Worm (Caenorhabditis elegans): ENCODE data around the gene C06C6.7.

Gene C06C6.7

DNA sequence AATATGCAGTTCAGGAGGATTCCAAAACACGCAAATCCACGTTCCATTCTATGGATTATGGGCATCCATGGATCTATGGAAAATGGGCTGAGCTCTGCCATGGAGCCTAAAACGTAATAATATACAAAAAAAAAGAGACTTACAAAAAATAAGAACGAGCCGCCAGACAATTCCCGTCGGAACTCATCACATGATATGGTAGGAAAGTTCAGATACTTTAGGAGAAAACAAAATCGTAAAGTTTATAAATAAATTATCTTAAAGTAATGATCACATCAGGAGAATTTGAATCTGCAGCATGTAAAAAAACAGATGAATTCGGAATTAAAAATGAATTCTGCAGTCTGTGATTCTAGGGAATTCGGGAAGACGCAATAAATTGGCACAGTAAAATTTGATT, 23.7 kb downstream of the C06C6.7 start, which contains the start of gene str-232:
str-232 (minus strand) TSS at position 101 of the 400 bp plus-strand sequence.
- TF ChIP-seq mab-5 (tag; optimal IDR thresholded peaks at IDR 0.05), result no peak
- TF ChIP-seq ham-2 (GFP tag; optimal IDR thresholded peaks at IDR 0.05), result no peak
- TF ChIP-seq ceh-83 (GFP tag; optimal IDR thresholded peaks at IDR 0.05), result no peak
- no peak for TF ChIP-seq bed-3 (GFP tag; optimal IDR thresholded peaks at IDR 0.05)
- TF ChIP-seq zip-8 (tag; optimal IDR thresholded peaks at IDR 0.05), result no peak
- TF ChIP-seq cnd-1 (tag; optimal IDR thresholded peaks at IDR 0.05), result no peak
- no peak for TF ChIP-seq lin-32 (GFP tag; optimal IDR thresholded peaks at IDR 0.05)
- no peak for TF ChIP-seq pha-4 (tag; optimal IDR thresholded peaks at IDR 0.05)
- no peak for TF ChIP-seq unc-62 (GFP tag; optimal IDR thresholded peaks at IDR 0.05)
- no peak for TF ChIP-seq elt-1 (tag; optimal IDR thresholded peaks at IDR 0.05; ENCODE audit: borderline replicate concordance, insufficient read depth)
- no peak for TF ChIP-seq ztf-11 (tag; optimal IDR thresholded peaks at IDR 0.05)
- TF ChIP-seq mep-1 (tag; optimal IDR thresholded peaks at IDR 0.05), result no peak
- TF ChIP-seq hlh-1 (tag; optimal IDR thresholded peaks at IDR 0.05), result no peak

DNA sequence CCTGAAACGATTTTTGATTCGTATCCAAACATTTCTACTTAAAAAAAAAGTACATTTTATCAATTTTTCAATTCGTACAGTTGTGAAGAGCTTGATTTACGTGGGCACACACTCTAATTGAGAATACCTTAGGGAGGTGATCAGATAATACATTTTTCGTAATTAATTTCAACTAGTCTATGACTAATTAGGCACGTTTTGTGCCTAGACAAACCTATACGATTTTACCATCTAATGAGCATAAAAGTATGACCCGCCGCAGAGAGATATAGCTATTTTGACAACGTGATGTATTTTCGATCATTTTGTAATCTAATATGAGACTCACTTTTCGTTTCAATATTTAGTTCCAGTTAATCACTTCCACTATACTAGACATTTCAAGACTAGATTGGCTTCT, 25.0 kb downstream of the C06C6.7 start:
- TF ChIP-seq nhr-12 (tag; optimal IDR thresholded peaks at IDR 0.05), result no peak
- TF ChIP-seq ztf-11 (tag; optimal IDR thresholded peaks at IDR 0.05), result no peak

DNA sequence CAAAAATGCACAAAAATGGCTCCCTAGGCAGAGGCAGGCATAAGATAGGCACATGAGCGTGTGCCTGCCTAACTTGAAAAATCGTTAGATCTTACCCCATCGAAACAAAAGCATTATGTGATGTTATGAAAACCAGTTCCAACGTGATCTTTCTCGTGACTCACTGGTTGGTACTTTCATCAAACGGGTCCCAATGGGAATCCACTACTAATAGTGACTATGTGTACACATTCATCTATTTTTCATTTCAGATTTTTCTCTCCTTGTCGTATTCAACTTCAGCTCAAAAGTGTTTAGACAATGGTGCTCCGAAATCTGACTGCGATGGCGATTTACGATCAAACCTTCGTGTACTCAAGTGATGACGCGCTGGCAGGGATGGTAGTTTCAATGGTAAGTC, 25.7 kb downstream of the C06C6.7 start, which contains the start of gene srx-43:
srx-43 (plus strand) TSS at position 301 of the 400 bp plus-strand sequence.
- TF ChIP-seq ham-2 (GFP tag; optimal IDR thresholded peaks at IDR 0.05) (no peak), ceh-43 (GFP tag; optimal IDR thresholded peaks at IDR 0.05) (no peak), unc-62 (GFP tag; optimal IDR thresholded peaks at IDR 0.05) (no peak), lin-32 (GFP tag; optimal IDR thresholded peaks at IDR 0.05) (no peak), unc-120 (tag; optimal IDR thresholded peaks at IDR 0.05; ENCODE audit: poor library complexity, severe bottlenecking) (no peak), flh-1 (GFP tag; optimal IDR thresholded peaks at IDR 0.05) (no peak), bed-3 (GFP tag; optimal IDR thresholded peaks at IDR 0.05) (no peak), lsy-2 (tag; optimal IDR thresholded peaks at IDR 0.05) (no peak), cnd-1 (tag; optimal IDR thresholded peaks at IDR 0.05) (no peak), elt-3 (tag; optimal IDR thresholded peaks at IDR 0.05) (no peak), ceh-39 (tag; optimal IDR thresholded peaks at IDR 0.05) (no peak), unc-39 (tag; optimal IDR thresholded peaks at IDR 0.05) (no peak), nhr-237 (tag; optimal IDR thresholded peaks at IDR 0.05) (no peak), ces-1 (GFP tag; optimal IDR thresholded peaks at IDR 0.05) (no peak), blmp-1 (tag; optimal IDR thresholded peaks at IDR 0.05) (no peak), mab-5 (tag; optimal IDR thresholded peaks at IDR 0.05) (no peak), sem-2 (GFP tag; optimal IDR thresholded peaks at IDR 0.05) (no peak)

- TF ChIP-seq ceh-43 (GFP tag; optimal IDR thresholded peaks at IDR 0.05), result no peak
- TF ChIP-seq cnd-1 (tag; optimal IDR thresholded peaks at IDR 0.05), result no peak
- TF ChIP-seq nhr-28 (tag; optimal IDR thresholded peaks at IDR 0.05), result no peak
- TF ChIP-seq snpc-4 (tag; optimal IDR thresholded peaks at IDR 0.05), result no peak
- no peak for TF ChIP-seq zip-8 (tag; optimal IDR thresholded peaks at IDR 0.05)
- no peak for TF ChIP-seq mab-5 (tag; optimal IDR thresholded peaks at IDR 0.05)
- no peak for TF ChIP-seq nhr-76 (tag; optimal IDR thresholded peaks at IDR 0.05)
- no peak for TF ChIP-seq blmp-1 (tag; optimal IDR thresholded peaks at IDR 0.05)
- TF ChIP-seq hlh-1 (tag; optimal IDR thresholded peaks at IDR 0.05), result no peak
Observed at ce11 chrV:16020042-16020441, 28.1 kb downstream of the C06C6.7 start, which contains the start of gene srx-44. Gene srx-44, plus strand, starts transcription at chrV:16020342.

ce11 chrV:16022600-16022999, 30.6 kb downstream of the C06C6.7 start:
- TF ChIP-seq sptf-1 (tag; optimal IDR thresholded peaks at IDR 0.05) (peak; percentile 59), flh-1 (GFP tag; optimal IDR thresholded peaks at IDR 0.05) (no peak)

DNA sequence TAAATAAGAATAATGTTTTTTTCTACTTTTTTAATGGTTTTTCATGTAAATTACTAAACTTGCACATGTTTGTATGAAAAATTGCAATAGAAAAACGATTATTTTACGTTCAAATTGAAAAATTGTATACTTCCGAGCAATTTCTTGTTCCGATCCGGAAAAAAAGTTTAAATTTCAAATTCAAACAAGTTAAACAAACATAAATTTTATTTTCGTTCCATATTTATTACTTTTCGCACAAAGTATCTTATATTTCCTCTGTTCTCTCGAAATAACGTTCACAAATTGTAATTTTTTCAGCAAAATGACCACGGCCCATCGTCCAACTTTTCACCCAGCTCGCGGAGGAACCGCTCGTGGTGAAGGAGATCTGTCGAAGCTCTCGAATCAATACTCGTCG, 31.1 kb downstream of the C06C6.7 start, which contains the start of gene cwc-15:
cwc-15 (plus strand) TSS at position 301 of the 400 bp plus-strand sequence.
- no peak for TF ChIP-seq lin-32 (GFP tag; optimal IDR thresholded peaks at IDR 0.05)
- no peak for TF ChIP-seq ceh-39 (tag; optimal IDR thresholded peaks at IDR 0.05)
- TF ChIP-seq nhr-237 (tag; optimal IDR thresholded peaks at IDR 0.05), result no peak
- TF ChIP-seq nhr-2 (tag; optimal IDR thresholded peaks at IDR 0.05), result no peak
- TF ChIP-seq ceh-43 (GFP tag; optimal IDR thresholded peaks at IDR 0.05), result no peak
- TF ChIP-seq mab-5 (tag; optimal IDR thresholded peaks at IDR 0.05), result no peak
